Fruit fly (Drosophila melanogaster) whole organism, wandering third instar larva: ENCODE results near the gene grk.

Source experiments
- Abd-B ChIP-seq: fragments of >200 bp; optimal IDR thresholded peaks from 2 replicates; lab custom pipeline; 2017; ENCODE audit warnings: missing biosample characterization, missing genetic modification characterization
- CG32264 ChIP-seq: fragments of 200-800 bp; sonication (Bioruptor generic); optimal IDR thresholded peaks from 2 replicates; lab custom pipeline; 2016; ENCODE audit warnings: missing biosample characterization, missing genetic modification characterization
- CG9705 ChIP-seq: fragments of 200-800 bp; sonication (Bioruptor generic); optimal IDR thresholded peaks from 2 replicates; lab custom pipeline; 2018; ENCODE audit warnings: missing biosample characterization, mild to moderate bottlenecking, missing genetic modification characterization
- CrebA ChIP-seq: fragments of 200-800 bp; sonication (Bioruptor generic); optimal IDR thresholded peaks from 2 replicates; lab custom pipeline; 2016; ENCODE audit warnings: missing biosample characterization, mild to moderate bottlenecking, missing genetic modification characterization, borderline replicate concordance
- Jra ChIP-seq: sonication (Bioruptor generic); optimal IDR thresholded peaks from 2 replicates; lab custom pipeline; 2016; ENCODE audit warnings: missing biosample characterization, missing genetic modification characterization
- N ChIP-seq: fragments of >200 bp; optimal IDR thresholded peaks from 2 replicates; lab custom pipeline; 2018; ENCODE audit warnings: missing biosample characterization, missing external identifiers, missing genetic modification characterization
- OdsH ChIP-seq: fragments of 200-800 bp; sonication (Bioruptor generic); optimal IDR thresholded peaks from 2 replicates; lab custom pipeline; 2016; ENCODE audit warnings: missing biosample characterization, mild to moderate bottlenecking, missing genetic modification characterization
- Vsx2 ChIP-seq: fragments of 200-300, 225-300 bp; sonication (Bioruptor generic); optimal IDR thresholded peaks from 2 replicates; lab custom pipeline; 2018; ENCODE audit warnings: missing biosample characterization, missing genetic modification characterization; ENCODE audit not compliant: partially characterized antibody
- dl ChIP-seq, 2 experiments: fragments of 175-275, 200-275 bp in 1 of 2; fragments of 200-275 bp in 1 of 2; sonication (Bioruptor generic); optimal IDR thresholded peaks; lab custom pipeline; 2018; ENCODE audit warnings: mild to moderate bottlenecking in 2 of 2, missing biosample characterization in 2 of 2, missing genetic modification characterization in 2 of 2, moderate library complexity in 2 of 2; ENCODE audit not compliant: partially characterized antibody in 2 of 2, insufficient read depth in 1 of 2
- lola ChIP-seq: fragments of >200 bp; optimal IDR thresholded peaks from 2 replicates; lab custom pipeline; 2017; ENCODE audit warnings: missing biosample characterization, missing genetic modification characterization
- pan ChIP-seq: fragments of >200 bp; optimal IDR thresholded peaks from 2 replicates; lab custom pipeline; 2017
- psq ChIP-seq: fragments of 200-800 bp; sonication (Bioruptor generic); optimal IDR thresholded peaks from 3 replicates; lab custom pipeline; 2017; ENCODE audit warnings: missing biosample characterization, mild to moderate bottlenecking, missing genetic modification characterization, moderate library complexity
- sage ChIP-seq: fragments of 200-800 bp; sonication (Bioruptor generic); optimal IDR thresholded peaks from 2 replicates; lab custom pipeline; 2016; ENCODE audit warnings: missing biosample characterization, mild to moderate bottlenecking, missing genetic modification characterization
- woc ChIP-seq: sonication (Bioruptor generic); optimal IDR thresholded peaks from 2 replicates; lab custom pipeline; 2016; ENCODE audit warnings: missing biosample characterization, mild to moderate bottlenecking, missing genetic modification characterization

dm6 chr2L:8464107-8464582, 30.7 kb upstream of the grk start, which contains the start of gene prg:
- TF ChIP-seq Vsx2 (GFP tag; lab: Kevin White, UChicago): no peak
- TF ChIP-seq sage (GFP tag; lab: Kevin White, UChicago): peak; percentile 32
- peak; percentile 33 for TF ChIP-seq psq (GFP tag; lab: Kevin White, UChicago)
- no peak for TF ChIP-seq CrebA
- TF ChIP-seq woc (GFP tag; lab: Kevin White, UChicago): peak; percentile 84
- TF ChIP-seq Jra: peak; percentile 63
- TF ChIP-seq dl (GFP tag; optimal IDR thresholded peaks at IDR 0.05; lab: Kevin White, UChicago; ENCODE audit: insufficient read depth in 1 of 2, partially characterized antibody in 2 of 2): no peak
- TF ChIP-seq N (GFP tag; lab: Kevin White, UChicago): no peak
- TF ChIP-seq CG32264 (GFP tag; lab: Kevin White, UChicago): peak; percentile 8
- no peak for TF ChIP-seq pan
- no peak for TF ChIP-seq Abd-B (GFP tag; lab: Kevin White, UChicago)
- TF ChIP-seq lola (GFP tag; lab: Kevin White, UChicago): no peak
- peak; percentile 28 for TF ChIP-seq OdsH (GFP tag; lab: Kevin White, UChicago)
- TF ChIP-seq CG9705 (GFP tag; lab: Kevin White, UChicago): peak; percentile 44
